Worm (Caenorhabditis elegans) whole organism, L4/young adult: ENCODE results near the gene M02D8.7.
"Not testable (repeated sequence)": the region's sequence is repeated elsewhere in the genome, so short reads cannot be mapped to it uniquely, and the experiment has no call there.

Source experiments
- W03F9.2 ChIP-seq: fragments of 150-350 bp; optimal IDR thresholded peaks from 2 replicates; lab custom pipeline; 2014; ENCODE audit warnings: missing biosample characterization, missing genetic modification characterization
- dao-5 ChIP-seq: sonication (generic microtip); optimal IDR thresholded peaks from 2 replicates; lab custom pipeline; 2016; ENCODE audit warnings: missing genotype, missing genetic modification characterization, moderate library complexity, missing compliant biosample characterization
- him-1 ChIP-seq: sonication (generic microtip); optimal IDR thresholded peaks from 2 replicates; lab custom pipeline; 2016; ENCODE audit warnings: missing genotype, missing genetic modification reagents, missing genetic modification characterization, missing compliant biosample characterization

M02D8.7 gene

ce11 chrX:8755987-8756386, 13.2 kb upstream of the M02D8.7 start:
- TF ChIP-seq W03F9.2 (tag; lab: Kevin White, UChicago): no peak
- no peak for TF ChIP-seq him-1 (tag; lab: Kevin White, UChicago)
- TF ChIP-seq dao-5: no peak

ce11 chrX:8754285-8754795, 11.5 kb upstream of the M02D8.7 start:
- TF ChIP-seq dao-5: no peak
- TF ChIP-seq him-1 (tag; lab: Kevin White, UChicago): no peak
- TF ChIP-seq W03F9.2 (tag; lab: Kevin White, UChicago): no peak

ce11 chrX:8752546-8752945, 9.8 kb upstream of the M02D8.7 start:
- no peak for TF ChIP-seq him-1 (tag; lab: Kevin White, UChicago)
- no peak for TF ChIP-seq W03F9.2 (tag; lab: Kevin White, UChicago)

- no peak for TF ChIP-seq him-1 (tag; lab: Kevin White, UChicago)
- TF ChIP-seq dao-5: no peak
- TF ChIP-seq W03F9.2 (tag; lab: Kevin White, UChicago): no peak
Observed at ce11 chrX:8750660-8751059, 7.9 kb upstream of the M02D8.7 start, which contains the start of gene asns-2. TSS of gene asns-2 (minus strand) at chrX:8750941.

- no peak for TF ChIP-seq dao-5
- no peak for TF ChIP-seq W03F9.2 (tag; lab: Kevin White, UChicago)
- no peak for TF ChIP-seq him-1 (tag; lab: Kevin White, UChicago)
Observed at ce11 chrX:8750209-8750608, 7.4 kb upstream of the M02D8.7 start.

ce11 chrX:8745524-8745923, 2.7 kb upstream of the M02D8.7 start:
- TF ChIP-seq dao-5: no peak
- TF ChIP-seq him-1 (tag; lab: Kevin White, UChicago): no peak
- no peak for TF ChIP-seq W03F9.2 (tag; lab: Kevin White, UChicago)

- TF ChIP-seq W03F9.2 (tag; lab: Kevin White, UChicago) (no peak), dao-5 (no peak), him-1 (tag; lab: Kevin White, UChicago) (no peak)
Observed at ce11 chrX:8744192-8744985, 1.6 kb upstream of the M02D8.7 start.

- TF ChIP-seq dao-5: no peak
- TF ChIP-seq him-1 (tag; lab: Kevin White, UChicago): no peak
- TF ChIP-seq W03F9.2 (tag; lab: Kevin White, UChicago): no peak
Observed at ce11 chrX:8741629-8742170, 1.1 kb downstream of the M02D8.7 start.

- no peak for TF ChIP-seq dao-5
- no peak for TF ChIP-seq him-1 (tag; lab: Kevin White, UChicago)
- TF ChIP-seq W03F9.2 (tag; lab: Kevin White, UChicago): no peak
Observed at ce11 chrX:8739373-8739772, 3.4 kb downstream of the M02D8.7 start, which contains the start of gene M02D8.2. TSS of gene M02D8.2 (plus strand) at chrX:8739673.

- TF ChIP-seq W03F9.2 (tag; lab: Kevin White, UChicago): no peak
- no peak for TF ChIP-seq dao-5
- TF ChIP-seq him-1 (tag; lab: Kevin White, UChicago): no peak
Observed at ce11 chrX:8737801-8738200, 5.0 kb downstream of the M02D8.7 start.

ce11 chrX:8736965-8737464, 5.8 kb downstream of the M02D8.7 start, which contains the start of gene M02D8.3:
TSS of gene M02D8.3 (minus strand) at chrX:8737015.
- TF ChIP-seq dao-5 (no peak), W03F9.2 (tag; lab: Kevin White, UChicago) (peak; percentile 68), him-1 (tag; lab: Kevin White, UChicago) (no peak)

- TF ChIP-seq dao-5; him-1 (tag; lab: Kevin White, UChicago); W03F9.2 (tag; lab: Kevin White, UChicago): not testable (repeated sequence)
Observed at ce11 chrX:8731822-8732221, 11.0 kb downstream of the M02D8.7 start, which contains the start of gene M02D8.6. TSS of gene M02D8.6 (minus strand) at chrX:8731922.

ce11 chrX:8727306-8727705, 15.5 kb downstream of the M02D8.7 start, which contains the start of gene EGAP4.1:
TSS of gene EGAP4.1 (minus strand) at chrX:8727406.
- TF ChIP-seq him-1 (tag; lab: Kevin White, UChicago): no peak
- no peak for TF ChIP-seq W03F9.2 (tag; lab: Kevin White, UChicago)
- TF ChIP-seq dao-5: no peak

- no peak for TF ChIP-seq him-1 (tag; lab: Kevin White, UChicago)
- no peak for TF ChIP-seq W03F9.2 (tag; lab: Kevin White, UChicago)
- no peak for TF ChIP-seq dao-5
Observed at ce11 chrX:8723840-8724239, 19.0 kb downstream of the M02D8.7 start.
